Worm (Caenorhabditis elegans) whole organism, early embryonic: ENCODE results near the gene clc-6.

ENCODE experiments used
- B0310.2 ChIP-seq: sonication (generic microtip); optimal IDR thresholded peaks from 2 replicates; lab custom pipeline; 2016; ENCODE audit warnings: mild to moderate bottlenecking, missing genetic modification characterization, missing compliant biosample characterization
- ama-1 ChIP-seq: fragments of 150-350 bp; optimal IDR thresholded peaks from 2 replicates; lab custom pipeline; 2014
- scrt-1 ChIP-seq: fragments of 200-800 bp; sonication (Bioruptor generic); IDR thresholded peaks from 2 replicates; pipeline ENCODE4 v1.3.6; 2022; ENCODE audit warnings: missing genetic modification characterization, missing compliant biosample characterization
- tra-4 ChIP-seq: sonication (generic microtip); optimal IDR thresholded peaks from 2 replicates; lab custom pipeline; 2017; ENCODE audit warnings: missing genetic modification characterization, missing compliant biosample characterization

- TF ChIP-seq tra-4 (no peak), ama-1 (lab: Kevin White, UChicago) (no peak), scrt-1 (no peak), B0310.2 (tag; lab: Kevin White, UChicago) (no peak)
Measured at ce11 chrV:11167745-11168144, 28.3 kb downstream of the clc-6 start.
